Fruit fly (Drosophila melanogaster) whole organism, embryonic: ENCODE data around the gene CG12171.

Source experiments
- Ada2b ChIP-seq: fragments of 200-800 bp; sonication (Bioruptor generic); IDR thresholded peaks from 2 replicates; pipeline ENCODE4 v1.3.6; 2022; ENCODE audit warnings: missing biosample characterization, missing genetic modification characterization
- Antp ChIP-seq: fragments of 200-800 bp; sonication (Bioruptor generic); optimal IDR thresholded peaks from 3 replicates; lab custom pipeline; 2016; ENCODE audit warnings: missing biosample characterization, missing genetic modification characterization
- Asciz ChIP-seq: fragments of 200-800 bp; sonication (Bioruptor generic); optimal IDR thresholded peaks from 2 replicates; lab custom pipeline; 2017; ENCODE audit warnings: missing biosample characterization, mild to moderate bottlenecking, missing genetic modification characterization, missing genetic modification reagents
- Blimp-1 ChIP-seq: fragments of 200-800 bp; sonication (Bioruptor generic); optimal IDR thresholded peaks from 3 replicates; lab custom pipeline; 2018; ENCODE audit warnings: missing biosample characterization, missing genetic modification characterization, mild to moderate bottlenecking, moderate library complexity, missing genetic modification reagents
- CG12769 ChIP-seq: fragments of 200-800 bp; sonication (Bioruptor generic); optimal IDR thresholded peaks from 2 replicates; lab custom pipeline; 2019; ENCODE audit warnings: missing biosample characterization, mild to moderate bottlenecking, missing genetic modification characterization, moderate library complexity
- CG13123 ChIP-seq: fragments of 200-800 bp; sonication (Bioruptor generic); optimal IDR thresholded peaks from 2 replicates; lab custom pipeline; 2016; ENCODE audit warnings: missing biosample characterization, missing genetic modification characterization
- CG14050 ChIP-seq: fragments of 200-800 bp; sonication (Bioruptor generic); IDR thresholded peaks from 3 replicates; pipeline ENCODE4 v1.3.6; 2022; ENCODE audit warnings: missing biosample characterization, missing genetic modification characterization
- CG15696 ChIP-seq: fragments of 200-800 bp; sonication (Bioruptor generic); optimal IDR thresholded peaks from 2 replicates; lab custom pipeline; 2019; ENCODE audit warnings: missing biosample characterization, mild to moderate bottlenecking, missing genetic modification characterization, moderate library complexity
- CG1603 ChIP-seq: fragments of 200-800 bp; sonication (Bioruptor generic); optimal IDR thresholded peaks from 2 replicates; lab custom pipeline; 2019; ENCODE audit warnings: missing biosample characterization, mild to moderate bottlenecking, missing genetic modification characterization, moderate library complexity
- CG2116 ChIP-seq: fragments of 200-800 bp; sonication (Bioruptor generic); optimal IDR thresholded peaks from 3 replicates; lab custom pipeline; 2018; ENCODE audit warnings: missing biosample characterization, mild to moderate bottlenecking, missing genetic modification characterization
- CG3163 ChIP-seq: fragments of 200-800 bp; sonication (Bioruptor generic); optimal IDR thresholded peaks from 3 replicates; lab custom pipeline; 2016; ENCODE audit warnings: missing biosample characterization, missing genetic modification characterization
- CG3847 ChIP-seq: fragments of 200-800 bp; sonication (Bioruptor generic); IDR thresholded peaks from 2 replicates; pipeline ENCODE4 v1.3.6; 2022; ENCODE audit warnings: missing biosample characterization, missing genetic modification characterization
- CG4424 ChIP-seq: fragments of 200-800 bp; sonication (Bioruptor generic); optimal IDR thresholded peaks from 3 replicates; lab custom pipeline; 2016; ENCODE audit warnings: missing biosample characterization, missing genetic modification characterization
- CG5180 ChIP-seq: fragments of 200-800 bp; sonication (Bioruptor generic); optimal IDR thresholded peaks from 3 replicates; lab custom pipeline; 2017; ENCODE audit warnings: missing biosample characterization, missing genetic modification characterization, mild to moderate bottlenecking, moderate library complexity, missing genetic modification reagents
- CG7786 ChIP-seq: fragments of 200-800 bp; sonication (Bioruptor generic); optimal IDR thresholded peaks from 2 replicates; lab custom pipeline; 2016; ENCODE audit warnings: missing biosample characterization, missing genetic modification characterization
- CG8359 ChIP-seq: fragments of 200-800 bp; sonication (Bioruptor generic); optimal IDR thresholded peaks from 2 replicates; lab custom pipeline; 2017; ENCODE audit warnings: missing biosample characterization, mild to moderate bottlenecking, missing genetic modification characterization, borderline replicate concordance
- D ChIP-seq, 2 experiments: fragments of 200-800 bp in 1 of 2; fragments of >200 bp in 1 of 2; sonication (Bioruptor generic) in 1 of 2; optimal IDR thresholded peaks; 2 replicates in 1 of 2; 3 replicates in 1 of 2; lab custom pipeline; 2017; ENCODE audit warnings: mild to moderate bottlenecking in 1 of 2, missing biosample characterization in 1 of 2, missing genetic modification characterization in 1 of 2, missing genetic modification reagents in 1 of 2
- E2f1 ChIP-seq: fragments of 200-800 bp; sonication (Bioruptor generic); IDR thresholded peaks from 2 replicates; pipeline ENCODE4 v1.3.6; 2022; ENCODE audit warnings: missing biosample characterization, missing genetic modification characterization
- Hmx ChIP-seq: fragments of 200-800 bp; sonication (Bioruptor generic); optimal IDR thresholded peaks from 2 replicates; lab custom pipeline; 2016; ENCODE audit warnings: missing biosample characterization, missing genetic modification characterization
- Hr3 ChIP-seq: fragments of 200-800 bp; sonication (Bioruptor generic); optimal IDR thresholded peaks from 3 replicates; lab custom pipeline; 2016; ENCODE audit warnings: missing biosample characterization, missing genetic modification characterization
- NC2α ChIP-seq: fragments of 200-800 bp; sonication (Bioruptor generic); optimal IDR thresholded peaks from 2 replicates; lab custom pipeline; 2016; ENCODE audit warnings: missing biosample characterization, missing genetic modification characterization
- Neu2 ChIP-seq: fragments of 200-800 bp; sonication (Bioruptor generic); optimal IDR thresholded peaks from 3 replicates; lab custom pipeline; 2016; ENCODE audit warnings: missing biosample characterization, missing genetic modification characterization, borderline replicate concordance
- Nf-YB ChIP-seq: fragments of 200-800 bp; sonication (Bioruptor generic); optimal IDR thresholded peaks from 3 replicates; lab custom pipeline; 2019; ENCODE audit warnings: missing biosample characterization, mild to moderate bottlenecking, missing genetic modification characterization, moderate library complexity
- Sin3A ChIP-seq: fragments of >200 bp; optimal IDR thresholded peaks from 2 replicates; lab custom pipeline; 2018
- Sox100B ChIP-seq: fragments of 200-800 bp; sonication (Bioruptor generic); optimal IDR thresholded peaks from 3 replicates; lab custom pipeline; 2018; ENCODE audit warnings: missing biosample characterization, mild to moderate bottlenecking, missing genetic modification characterization
- TFAM ChIP-seq: fragments of 200-800 bp; sonication (Bioruptor generic); optimal IDR thresholded peaks from 2 replicates; lab custom pipeline; 2017; ENCODE audit warnings: missing biosample characterization, missing genetic modification characterization, inconsistent platforms
- Vsx1 ChIP-seq: fragments of 200-800 bp; sonication (Bioruptor generic); optimal IDR thresholded peaks from 2 replicates; lab custom pipeline; 2017; ENCODE audit warnings: missing biosample characterization, mild to moderate bottlenecking, missing genetic modification characterization, missing genetic modification reagents
- aop ChIP-seq: fragments of 200-800 bp; sonication (Bioruptor generic); IDR thresholded peaks from 2 replicates; pipeline ENCODE4 v1.3.6; 2022; ENCODE audit warnings: missing biosample characterization, missing genetic modification characterization
- ap ChIP-seq: fragments of 200-800 bp; sonication (Bioruptor generic); IDR thresholded peaks from 2 replicates; pipeline ENCODE4 v1.3.6; 2022; ENCODE audit warnings: missing biosample characterization, missing genetic modification characterization
- crp ChIP-seq, 2 experiments: fragments of 200-800 bp; sonication (Bioruptor generic); optimal IDR thresholded peaks; 2 replicates in 1 of 2; 3 replicates in 1 of 2; lab custom pipeline; 2017; ENCODE audit warnings: missing biosample characterization in 2 of 2, missing genetic modification characterization in 2 of 2, mild to moderate bottlenecking in 1 of 2, moderate library complexity in 1 of 2
- dan ChIP-seq: fragments of 200-800 bp; sonication (Bioruptor generic); IDR thresholded peaks from 2 replicates; pipeline ENCODE4 v1.3.6; 2022; ENCODE audit warnings: missing biosample characterization, missing genetic modification characterization
- danr ChIP-seq: fragments of 200-800 bp; sonication (Bioruptor generic); IDR thresholded peaks from 2 replicates; pipeline ENCODE4 v1.3.6; 2022; ENCODE audit warnings: missing biosample characterization, missing genetic modification characterization
- disco-r ChIP-seq: fragments of 200-800 bp; sonication (Bioruptor generic); optimal IDR thresholded peaks from 2 replicates; lab custom pipeline; 2016; ENCODE audit warnings: missing biosample characterization, missing genetic modification characterization
- esg ChIP-seq: fragments of 200-800 bp; sonication (Bioruptor generic); conservative IDR thresholded peaks from 2 replicates; pipeline ENCODE4 v1.3.6; 2022; ENCODE audit warnings: missing biosample characterization, missing genetic modification characterization
- ftz-f1 ChIP-seq: fragments of 200-800 bp; sonication (Bioruptor generic); optimal IDR thresholded peaks from 2 replicates; lab custom pipeline; 2016; ENCODE audit warnings: missing biosample characterization, missing genetic modification characterization
- gcm ChIP-seq: fragments of 200-800 bp; sonication (Bioruptor generic); optimal IDR thresholded peaks from 2 replicates; lab custom pipeline; 2019; ENCODE audit warnings: missing biosample characterization, mild to moderate bottlenecking, missing genetic modification characterization, moderate library complexity
- gro ChIP-seq: fragments of 200-800 bp; sonication (Bioruptor generic); optimal IDR thresholded peaks from 2 replicates; lab custom pipeline; 2016; ENCODE audit warnings: missing biosample characterization, missing genetic modification characterization
- peb ChIP-seq: fragments of 200-800 bp; sonication (Bioruptor generic); IDR thresholded peaks from 2 replicates; pipeline ENCODE4 v1.3.6; 2022; ENCODE audit warnings: missing biosample characterization, missing genetic modification characterization
- phol ChIP-seq: fragments of 200-800 bp; sonication (Bioruptor generic); optimal IDR thresholded peaks from 3 replicates; lab custom pipeline; 2018; ENCODE audit warnings: missing biosample characterization, mild to moderate bottlenecking, missing genetic modification characterization, moderate library complexity
- pzg ChIP-seq: fragments of 200-800 bp; sonication (Bioruptor generic); optimal IDR thresholded peaks from 3 replicates; lab custom pipeline; 2018; ENCODE audit warnings: missing biosample characterization, mild to moderate bottlenecking, missing genetic modification characterization, moderate library complexity
- run ChIP-seq: fragments of 200-800 bp; sonication (Bioruptor generic); optimal IDR thresholded peaks from 3 replicates; lab custom pipeline; 2018; ENCODE audit warnings: missing biosample characterization, mild to moderate bottlenecking, missing genetic modification characterization
- sisA ChIP-seq: fragments of 200-800 bp; sonication (Bioruptor generic); IDR thresholded peaks from 2 replicates; pipeline ENCODE4 v1.3.6; 2022; ENCODE audit warnings: missing biosample characterization, missing genetic modification characterization
- stwl ChIP-seq: fragments of 200-800 bp; sonication (Bioruptor generic); optimal IDR thresholded peaks from 3 replicates; lab custom pipeline; 2018; ENCODE audit warnings: missing biosample characterization, mild to moderate bottlenecking, missing genetic modification characterization, moderate library complexity
- tgo ChIP-seq: fragments of 200-800 bp; sonication (Bioruptor generic); IDR thresholded peaks from 3 replicates; pipeline ENCODE4 v1.3.6; 2022; ENCODE audit warnings: missing biosample characterization, missing genetic modification characterization
- toy ChIP-seq: fragments of 200-800 bp; sonication (Bioruptor generic); IDR thresholded peaks from 2 replicates; pipeline ENCODE4 v1.3.6; 2022; ENCODE audit warnings: missing biosample characterization, missing genetic modification characterization
- ttk ChIP-seq: fragments of 200-800 bp; sonication (Bioruptor generic); IDR thresholded peaks from 2 replicates; pipeline ENCODE4 v2.1.2; 2022; ENCODE audit warnings: missing biosample characterization, missing genetic modification characterization
- unc-4 ChIP-seq: fragments of 200-800 bp; sonication (Bioruptor generic); IDR thresholded peaks from 2 replicates; pipeline ENCODE4 v1.3.6; 2022; ENCODE audit warnings: missing biosample characterization, missing genetic modification characterization; ENCODE audit not compliant: partially characterized antibody
- vnd ChIP-seq: fragments of 200-800 bp; sonication (Bioruptor generic); IDR thresholded peaks from 3 replicates; pipeline ENCODE4 v1.3.6; 2022; ENCODE audit warnings: missing biosample characterization, missing genetic modification characterization; ENCODE audit not compliant: partially characterized antibody

Gene CG12171

dm6 chr3R:5648569-5649476 lies 15.4 kb downstream of the CG12171 start, which contains the start of the genes MTA1-like and Sec23 (continued):
- TF ChIP-seq Sox100B: peak; percentile 67
- peak; percentile 37 for TF ChIP-seq Vsx1
- TF ChIP-seq D (optimal IDR thresholded peaks at IDR 0.05; lab: Kevin White, UChicago): no peak
- peak; percentile 18 for TF ChIP-seq D (GFP tag; optimal IDR thresholded peaks at IDR 0.05; lab: Kevin White, UChicago)
- TF ChIP-seq CG13123: peak; percentile 12
- TF ChIP-seq CG5180 (GFP tag; lab: Kevin White, UChicago): no peak
- no peak for TF ChIP-seq stwl
- TF ChIP-seq sisA (GFP tag; lab: Robert Waterston, UW): peak; percentile 55
- TF ChIP-seq CG15696 (tag; lab: Kevin White, UChicago): peak; percentile 49
- TF ChIP-seq Hmx (GFP tag; lab: Kevin White, UChicago): no peak
- no peak for TF ChIP-seq peb (GFP tag; lab: Robert Waterston, UW)
- no peak for TF ChIP-seq gcm
- TF ChIP-seq run (tag; lab: Kevin White, UChicago): no peak
- peak; percentile 75 for TF ChIP-seq Hr3 (GFP tag; lab: Kevin White, UChicago)
- TF ChIP-seq ap (GFP tag; lab: Robert Waterston, UW): no peak
- no peak for TF ChIP-seq Ada2b (GFP tag; lab: Robert Waterston, UW)
- peak; percentile 92 for TF ChIP-seq unc-4 (GFP tag; lab: Robert Waterston, UW)
- TF ChIP-seq CG3847: peak; percentile 61
- no peak for TF ChIP-seq E2f1
- TF ChIP-seq toy: no peak
- peak; percentile 37; the same call in 1 of the 2 replicates for TF ChIP-seq ttk
- no peak for TF ChIP-seq disco-r (GFP tag; lab: Kevin White, UChicago)
- TF ChIP-seq Nf-YB (GFP tag; lab: Kevin White, UChicago): peak; percentile 36
- no peak; the same call in 1 of the 2 replicates for TF ChIP-seq danr
- TF ChIP-seq CG3163: no peak
- peak; percentile 97 for TF ChIP-seq CG2116 (GFP tag; lab: Kevin White, UChicago)
- TF ChIP-seq CG14050 (GFP tag; lab: Robert Waterston, UW): no peak
- no peak for TF ChIP-seq CG7786 (GFP tag; lab: Kevin White, UChicago)
- TF ChIP-seq ftz-f1 (GFP tag; lab: Kevin White, UChicago): no peak
- TF ChIP-seq CG1603 (tag; lab: Kevin White, UChicago): peak; percentile 49
- no peak for TF ChIP-seq dan (GFP tag; lab: Robert Waterston, UW)
- no peak for TF ChIP-seq esg (GFP tag; lab: Robert Waterston, UW)
- TF ChIP-seq Asciz (GFP tag; lab: Kevin White, UChicago): no peak
- peak; percentile 56 for TF ChIP-seq Sin3A (lab: Kevin White, UChicago)
- no peak for TF ChIP-seq aop
- no peak for TF ChIP-seq CG8359
- peak; percentile 56 for TF ChIP-seq CG4424 (GFP tag; lab: Kevin White, UChicago)
- peak; percentile 95 for TF ChIP-seq vnd (GFP tag; lab: Robert Waterston, UW)
- TF ChIP-seq Antp: no peak
- no peak for TF ChIP-seq CG12769
- no peak for TF ChIP-seq NC2α (GFP tag; lab: Kevin White, UChicago)
- peak; percentile 66 for TF ChIP-seq pzg (GFP tag; lab: Kevin White, UChicago)
- no peak for TF ChIP-seq Blimp-1 (GFP tag; lab: Kevin White, UChicago)
- no peak for TF ChIP-seq gro (GFP tag; lab: Kevin White, UChicago)
- TF ChIP-seq TFAM (GFP tag; lab: Kevin White, UChicago): no peak
- peak; percentile 98 for TF ChIP-seq phol (tag; lab: Kevin White, UChicago)
- no peak for TF ChIP-seq Neu2 (GFP tag; lab: Kevin White, UChicago)
- TF ChIP-seq tgo (GFP tag; lab: Robert Waterston, UW): peak; percentile 40; the same call in 1 of the 3 replicates
- TF ChIP-seq crp (GFP tag; optimal IDR thresholded peaks at IDR 0.05; lab: Kevin White, UChicago): peak in 1 of 2 experiments; percentile 81
